Worm (Caenorhabditis elegans) whole organism, L3 larva: ENCODE data around the gene nhr-167.

Source experiments
- ceh-82 ChIP-seq: fragments of 150-350 bp; optimal IDR thresholded peaks from 2 replicates; lab custom pipeline; 2014; ENCODE audit warnings: missing biosample characterization, missing genetic modification characterization
- elt-2 ChIP-seq: sonication (generic microtip); optimal IDR thresholded peaks from 2 replicates; lab custom pipeline; 2016; ENCODE audit warnings: missing genetic modification reagents, mild to moderate bottlenecking, missing genetic modification characterization, missing compliant biosample characterization
- hmg-11 ChIP-seq: sonication (generic microtip); optimal IDR thresholded peaks from 2 replicates; lab custom pipeline; 2016; ENCODE audit warnings: missing genetic modification characterization, missing compliant biosample characterization
- lin-39 ChIP-seq: fragments of 150-350 bp; optimal IDR thresholded peaks from 2 replicates; lab custom pipeline; 2018; ENCODE audit warnings: missing biosample characterization, missing genetic modification reagents, missing genetic modification characterization
- mdl-1 ChIP-seq: fragments of 150-350 bp; optimal IDR thresholded peaks from 2 replicates; lab custom pipeline; 2014; ENCODE audit warnings: missing biosample characterization, missing genetic modification characterization
- nhr-23 ChIP-seq: fragments of 150-350 bp; optimal IDR thresholded peaks from 2 replicates; lab custom pipeline; 2014; ENCODE audit warnings: missing biosample characterization, missing genetic modification reagents, missing genetic modification characterization
- skn-1 ChIP-seq: fragments of 150-350 bp; optimal IDR thresholded peaks from 2 replicates; lab custom pipeline; 2014; ENCODE audit warnings: missing biosample characterization, missing genetic modification characterization
- snpc-4 ChIP-seq: fragments of 150-350 bp; optimal IDR thresholded peaks from 2 replicates; lab custom pipeline; 2014; ENCODE audit warnings: missing biosample characterization, missing genetic modification characterization
- unc-39 ChIP-seq: sonication (generic microtip); optimal IDR thresholded peaks from 4 replicates; lab custom pipeline; 2017; ENCODE audit warnings: missing biosample characterization, missing genetic modification characterization

ce11 chrX:11959838-11960237, 22.0 kb downstream of the nhr-167 start, which contains the start of gene C49F5.8:
- TF ChIP-seq unc-39 (tag; lab: Kevin White, UChicago) = no peak
- no peak for TF ChIP-seq mdl-1 (tag; lab: Kevin White, UChicago)
- TF ChIP-seq lin-39 (tag; lab: Kevin White, UChicago) = no peak
- no peak for TF ChIP-seq skn-1 (tag; lab: Kevin White, UChicago)
- no peak for TF ChIP-seq ceh-82 (tag; lab: Kevin White, UChicago)
- no peak for TF ChIP-seq hmg-11 (tag; lab: Kevin White, UChicago)
- TF ChIP-seq nhr-23 (tag; lab: Kevin White, UChicago) = no peak
- TF ChIP-seq elt-2 = no peak
- no peak for TF ChIP-seq snpc-4 (tag; lab: Kevin White, UChicago)
